Worm (Caenorhabditis elegans) whole organism, L4/young adult: Measurements from ENCODE around the gene spe-49.

Source experiments
- W03F9.2 ChIP-seq: fragments of 150-350 bp; optimal IDR thresholded peaks from 2 replicates; lab custom pipeline; 2014; ENCODE audit warnings: missing biosample characterization, missing genetic modification characterization
- dao-5 ChIP-seq: sonication (generic microtip); optimal IDR thresholded peaks from 2 replicates; lab custom pipeline; 2016; ENCODE audit warnings: missing genotype, missing genetic modification characterization, moderate library complexity, missing compliant biosample characterization
- him-1 ChIP-seq: sonication (generic microtip); optimal IDR thresholded peaks from 2 replicates; lab custom pipeline; 2016; ENCODE audit warnings: missing genotype, missing genetic modification reagents, missing genetic modification characterization, missing compliant biosample characterization

ce11 chrV:6302465-6302864 lies 21.3 kb downstream of the spe-49 start:
- TF ChIP-seq him-1 (tag; lab: Kevin White, UChicago) (no peak), W03F9.2 (tag; lab: Kevin White, UChicago) (no peak), dao-5 (tag; lab: Kevin White, UChicago) (no peak)
